Fruit fly (Drosophila melanogaster) S2 (cell line): ENCODE results near the gene CG31178.

Experiments used
- CG8478 ChIP-seq: fragments of >200 bp; optimal IDR thresholded peaks from 2 replicates; lab custom pipeline; 2018
- CTCF ChIP-seq, 2 experiments: fragments of >200 bp; optimal IDR thresholded peaks; 2 replicates each; lab custom pipeline; 2018

- TF ChIP-seq CG8478 (lab: Kevin White, UChicago) (no peak), CTCF (optimal IDR thresholded peaks at IDR 0.05; lab: Kevin White, UChicago) (no peak)
Observed at dm6 chr3R:21862137-21862850, 11.2 kb upstream of the CG31178 start.
